Fruit fly (Drosophila melanogaster): ENCODE data around the gene Aduk.

DNA sequence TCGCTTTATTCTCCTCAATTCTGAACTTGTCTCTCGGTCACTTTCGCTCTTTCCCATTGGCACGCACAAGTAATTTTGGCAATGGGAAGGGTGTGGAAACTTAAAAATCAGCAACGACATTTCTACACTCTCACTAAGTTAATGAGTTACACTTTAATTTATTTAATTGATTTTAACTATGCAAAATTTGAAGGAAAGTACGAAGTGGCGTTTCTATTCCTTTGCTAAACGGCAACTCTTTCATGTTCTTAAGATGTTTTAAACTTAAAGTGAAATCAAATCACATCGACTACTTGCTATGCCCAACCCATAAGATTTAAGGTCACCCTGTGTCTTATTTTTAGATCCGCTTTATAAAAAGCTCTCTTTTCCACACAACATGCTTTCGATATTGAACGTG, 35.9 kb upstream of the Aduk start:
- TF ChIP-seq CTCF (optimal IDR thresholded peaks at IDR 0.05) (no peak), CG8478 (optimal IDR thresholded peaks at IDR 0.05) (no peak)

Measured in S2 (cell line).